Fruit fly (Drosophila melanogaster) whole organism, prepupa: ENCODE data around the gene Ccdc85.

Experiments
- CG11294 ChIP-seq: fragments of 200-800 bp; sonication (Bioruptor generic); IDR thresholded peaks from 2 replicates; pipeline ENCODE4 v1.3.6; 2022; ENCODE audit warnings: missing biosample characterization, missing genetic modification characterization
- CG11902 ChIP-seq: fragments of 200-800 bp; sonication (Bioruptor generic); optimal IDR thresholded peaks from 3 replicates; lab custom pipeline; 2016; ENCODE audit warnings: missing biosample characterization, missing genetic modification characterization
- CG34406 ChIP-seq: fragments of 200-800 bp; sonication (Bioruptor generic); optimal IDR thresholded peaks from 3 replicates; lab custom pipeline; 2016; ENCODE audit warnings: missing biosample characterization, missing genetic modification characterization
- CG6792 ChIP-seq: fragments of 200-800 bp; sonication (Bioruptor generic); optimal IDR thresholded peaks from 3 replicates; lab custom pipeline; 2016; ENCODE audit warnings: missing biosample characterization, missing genetic modification characterization
- CG8319 ChIP-seq: fragments of 200-800 bp; sonication (Bioruptor generic); optimal IDR thresholded peaks from 3 replicates; lab custom pipeline; 2016; ENCODE audit warnings: missing biosample characterization, missing genetic modification characterization
- Ets21C ChIP-seq: fragments of 200-800 bp; sonication (Bioruptor generic); optimal IDR thresholded peaks from 3 replicates; lab custom pipeline; 2016; ENCODE audit warnings: missing biosample characterization, missing genetic modification characterization
- Gug ChIP-seq: fragments of 200-800 bp; sonication (Bioruptor generic); IDR thresholded peaks from 2 replicates; pipeline ENCODE4 v1.3.6; 2022; ENCODE audit warnings: missing biosample characterization, missing genetic modification characterization
- Hr39 ChIP-seq: fragments of 200-800 bp; sonication (Bioruptor generic); optimal IDR thresholded peaks from 2 replicates; lab custom pipeline; 2016; ENCODE audit warnings: missing biosample characterization, missing genetic modification characterization
- OdsH ChIP-seq: fragments of 200-800 bp; sonication (Bioruptor generic); optimal IDR thresholded peaks from 3 replicates; lab custom pipeline; 2016; ENCODE audit warnings: missing biosample characterization, missing genetic modification characterization
- cyc ChIP-seq: fragments of 200-800 bp; sonication (Bioruptor generic); optimal IDR thresholded peaks from 3 replicates; lab custom pipeline; 2016; ENCODE audit warnings: missing biosample characterization, missing genetic modification characterization
- net ChIP-seq: fragments of 200-800 bp; sonication (Bioruptor generic); optimal IDR thresholded peaks from 3 replicates; lab custom pipeline; 2016; ENCODE audit warnings: missing biosample characterization, missing genetic modification characterization
- pdm3 ChIP-seq: fragments of 200-800 bp; sonication (Bioruptor generic); optimal IDR thresholded peaks from 3 replicates; lab custom pipeline; 2016; ENCODE audit warnings: missing biosample characterization, missing genetic modification characterization

DNA sequence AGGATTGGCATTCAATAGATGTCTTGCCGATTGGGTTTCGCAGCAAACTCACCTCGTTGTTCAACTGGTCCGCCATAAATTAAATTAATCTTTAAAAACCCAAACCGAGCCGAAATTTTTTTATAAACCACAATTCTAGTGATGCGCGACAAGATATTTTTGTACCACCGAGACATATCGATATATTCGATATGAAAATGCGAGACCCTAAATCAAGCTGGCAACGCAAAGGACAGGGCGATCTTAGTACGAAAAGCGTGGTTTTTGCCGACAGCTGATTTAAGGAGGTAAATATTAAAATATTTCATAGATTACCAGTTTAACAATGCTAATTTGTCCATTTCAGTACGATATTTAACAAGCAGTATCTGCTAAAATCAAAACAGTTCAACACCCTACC, 29.9 kb downstream of the Ccdc85 start, which contains the start of the genes Sf3b2 and CG17219:
- TF ChIP-seq net (GFP tag; lab: Kevin White, UChicago), result no peak
- TF ChIP-seq cyc (GFP tag; lab: Kevin White, UChicago), result no peak
- no peak for TF ChIP-seq CG11902 (GFP tag; lab: Kevin White, UChicago)
- no peak for TF ChIP-seq CG34406
- no peak for TF ChIP-seq CG8319 (GFP tag; lab: Kevin White, UChicago)
- no peak for TF ChIP-seq CG11294 (GFP tag; lab: Robert Waterston, UW)
- TF ChIP-seq OdsH (GFP tag; lab: Kevin White, UChicago), result no peak
- TF ChIP-seq CG6792, result no peak
- TF ChIP-seq Gug (GFP tag; lab: Robert Waterston, UW), result no peak
- no peak for TF ChIP-seq Hr39 (GFP tag; lab: Kevin White, UChicago)
- TF ChIP-seq pdm3, result no peak
- no peak for TF ChIP-seq Ets21C (GFP tag; lab: Kevin White, UChicago)
